Worm (Caenorhabditis elegans) whole organism, L1 larva: ENCODE data around the gene sms-1.

Experiments
- C04F5.9 ChIP-seq: sonication (generic microtip); optimal IDR thresholded peaks from 2 replicates; lab custom pipeline; 2016; ENCODE audit warnings: missing genetic modification characterization, missing compliant biosample characterization
- F16B12.6 ChIP-seq: fragments of 150-350 bp; optimal IDR thresholded peaks from 2 replicates; lab custom pipeline; 2014; ENCODE audit warnings: missing biosample characterization, missing genetic modification characterization
- Y116A8C.19 ChIP-seq: sonication (generic microtip); optimal IDR thresholded peaks from 2 replicates; lab custom pipeline; 2016; ENCODE audit warnings: missing compliant biosample characterization, missing genetic modification characterization, borderline replicate concordance
- aha-1 ChIP-seq: fragments of 150-350 bp; optimal IDR thresholded peaks from 2 replicates; lab custom pipeline; 2014; ENCODE audit warnings: missing biosample characterization, missing genetic modification characterization
- alr-1 ChIP-seq: fragments of 200-800 bp; sonication (Bioruptor generic); optimal IDR thresholded peaks from 2 replicates; lab custom pipeline; 2018; ENCODE audit warnings: borderline replicate concordance, mild to moderate bottlenecking, missing genetic modification characterization, missing compliant biosample characterization
- aly-2 ChIP-seq: fragments of 150-350 bp; optimal IDR thresholded peaks from 2 replicates; lab custom pipeline; 2014; ENCODE audit warnings: missing biosample characterization, missing genetic modification characterization
- ama-1 ChIP-seq: fragments of 150-350 bp; optimal IDR thresholded peaks from 2 replicates; lab custom pipeline; 2014
- ceh-8 ChIP-seq: fragments of 200-800 bp; sonication (Bioruptor generic); optimal IDR thresholded peaks from 2 replicates; lab custom pipeline; 2018; ENCODE audit warnings: mild to moderate bottlenecking, missing genetic modification characterization, moderate library complexity, missing compliant biosample characterization
- ceh-82 ChIP-seq, 3 experiments: fragments of 150-350 bp in 1 of 3; sonication (generic microtip) in 2 of 3; optimal IDR thresholded peaks; 2 replicates each; lab custom pipeline; 2014 to 2017; ENCODE audit warnings: missing biosample characterization in 3 of 3, missing genetic modification characterization in 3 of 3
- ceh-88 ChIP-seq: fragments of 200-800 bp; sonication (Bioruptor generic); IDR thresholded peaks from 2 replicates; pipeline ENCODE4 v1.3.6; 2022; ENCODE audit warnings: missing genetic modification characterization, missing compliant biosample characterization
- ceh-90 ChIP-seq: sonication (generic microtip); optimal IDR thresholded peaks from 2 replicates; lab custom pipeline; 2016; ENCODE audit warnings: missing genetic modification characterization, missing compliant biosample characterization
- efl-1 ChIP-seq, 4 experiments: fragments of 150-350 bp; optimal IDR thresholded peaks in 3 of 4; peaks in 1 of 4; 1 replicate in 1 of 4; 2 replicates in 3 of 4; lab custom pipeline; 2014; ENCODE audit warnings: missing biosample characterization in 2 of 4, missing genetic modification characterization in 2 of 4, missing genetic modification reagents in 2 of 4
- egl-27 ChIP-seq, 2 experiments: fragments of 150-350 bp in 1 of 2; sonication (generic microtip); optimal IDR thresholded peaks; 3 replicates each; lab custom pipeline; 2017 to 2018; ENCODE audit warnings: missing biosample characterization in 2 of 2, missing genetic modification characterization in 2 of 2, missing genetic modification reagents in 2 of 2
- elt-2 ChIP-seq: sonication (generic microtip); optimal IDR thresholded peaks from 2 replicates; lab custom pipeline; 2016; ENCODE audit warnings: missing genetic modification characterization, mild to moderate bottlenecking, inconsistent platforms, missing compliant biosample characterization, missing genetic modification reagents
- elt-3 ChIP-seq, 6 experiments: fragments of 150-350 bp in 1 of 6; sonication (generic microtip); optimal IDR thresholded peaks; 2 replicates each; lab custom pipeline; 2017 to 2018; ENCODE audit warnings: missing biosample characterization in 6 of 6, missing genetic modification characterization in 6 of 6, inconsistent platforms in 1 of 6
- ets-5 ChIP-seq: fragments of 200-800 bp; sonication (Bioruptor generic); IDR thresholded peaks from 2 replicates; pipeline ENCODE4 v1.3.6; 2022; ENCODE audit warnings: missing genetic modification characterization, missing compliant biosample characterization
- fkh-10 ChIP-seq: sonication (generic microtip); optimal IDR thresholded peaks from 2 replicates; lab custom pipeline; 2017; ENCODE audit warnings: missing biosample characterization, missing genetic modification reagents, missing genetic modification characterization
- fkh-8 ChIP-seq: sonication (generic microtip); optimal IDR thresholded peaks from 2 replicates; lab custom pipeline; 2016; ENCODE audit warnings: mild to moderate bottlenecking, missing genetic modification characterization, missing compliant biosample characterization
- fos-1 ChIP-seq: fragments of 150-350 bp; optimal IDR thresholded peaks from 2 replicates; lab custom pipeline; 2014; ENCODE audit warnings: missing biosample characterization, missing genetic modification characterization
- lin-13 ChIP-seq: fragments of 150-350 bp; optimal IDR thresholded peaks from 2 replicates; lab custom pipeline; 2014; ENCODE audit warnings: missing biosample characterization, missing genetic modification reagents, missing genetic modification characterization
- lin-14 ChIP-seq: fragments of 200-800 bp; sonication (Bioruptor generic); optimal IDR thresholded peaks from 2 replicates; lab custom pipeline; 2018; ENCODE audit warnings: mild to moderate bottlenecking, missing genetic modification characterization, moderate library complexity, missing compliant biosample characterization
- lin-39 ChIP-seq: fragments of 150-350 bp; optimal IDR thresholded peaks from 2 replicates; lab custom pipeline; 2014; ENCODE audit warnings: missing biosample characterization, missing genetic modification reagents, missing genetic modification characterization
- lir-3 ChIP-seq: sonication (generic microtip); optimal IDR thresholded peaks from 2 replicates; lab custom pipeline; 2016; ENCODE audit warnings: mild to moderate bottlenecking, missing genetic modification characterization, moderate library complexity, missing compliant biosample characterization; ENCODE audit not compliant: poor library complexity
- mef-2 ChIP-seq: fragments of 150-350 bp; optimal IDR thresholded peaks from 2 replicates; lab custom pipeline; 2014; ENCODE audit warnings: missing biosample characterization, missing genetic modification characterization
- nhr-12 ChIP-seq: sonication (generic microtip); optimal IDR thresholded peaks from 2 replicates; lab custom pipeline; 2017; ENCODE audit warnings: missing biosample characterization, missing genetic modification characterization
- nhr-20 ChIP-seq: sonication (generic microtip); optimal IDR thresholded peaks from 2 replicates; lab custom pipeline; 2016; ENCODE audit warnings: mild to moderate bottlenecking, missing genetic modification characterization, missing compliant biosample characterization
- nhr-237 ChIP-seq: fragments of 150-350 bp; optimal IDR thresholded peaks from 2 replicates; lab custom pipeline; 2014; ENCODE audit warnings: missing biosample characterization, missing genetic modification characterization
- nhr-47 ChIP-seq: sonication (generic microtip); optimal IDR thresholded peaks from 2 replicates; lab custom pipeline; 2016; ENCODE audit warnings: mild to moderate bottlenecking, missing genetic modification characterization, moderate library complexity, missing compliant biosample characterization
- nhr-71 ChIP-seq: sonication (generic microtip); optimal IDR thresholded peaks from 2 replicates; lab custom pipeline; 2016; ENCODE audit warnings: mild to moderate bottlenecking, missing genetic modification characterization, moderate library complexity, missing compliant biosample characterization
- nhr-85 ChIP-seq: sonication (generic microtip); peaks from one replicate; lab custom pipeline; 2016; ENCODE audit warnings: missing genetic modification characterization, inconsistent platforms, missing compliant biosample characterization
- nhr-90 ChIP-seq: sonication (generic microtip); optimal IDR thresholded peaks from 2 replicates; lab custom pipeline; 2016; ENCODE audit warnings: mild to moderate bottlenecking, missing genetic modification characterization, missing compliant biosample characterization; ENCODE audit not compliant: poor library complexity
- pag-3 ChIP-seq: sonication (generic microtip); optimal IDR thresholded peaks from 2 replicates; lab custom pipeline; 2017; ENCODE audit warnings: missing genetic modification characterization, mild to moderate bottlenecking, missing compliant biosample characterization, antibody characterized with exemption, borderline replicate concordance; ENCODE audit not compliant: insufficient read depth
- pqm-1 ChIP-seq: sonication (generic microtip); optimal IDR thresholded peaks from 3 replicates; lab custom pipeline; 2017; ENCODE audit warnings: missing biosample characterization, missing genetic modification characterization
- rnt-1 ChIP-seq: sonication (generic microtip); optimal IDR thresholded peaks from 2 replicates; lab custom pipeline; 2016; ENCODE audit warnings: mild to moderate bottlenecking, missing genetic modification characterization, moderate library complexity, missing compliant biosample characterization
- snpc-4 ChIP-seq: fragments of 150-350 bp; optimal IDR thresholded peaks from 2 replicates; lab custom pipeline; 2014; ENCODE audit warnings: missing biosample characterization, missing genetic modification characterization
- sox-4 ChIP-seq: sonication (generic microtip); optimal IDR thresholded peaks from 2 replicates; lab custom pipeline; 2016; ENCODE audit warnings: missing genetic modification characterization, missing compliant biosample characterization
- sptf-1 ChIP-seq: fragments of 150-350 bp; optimal IDR thresholded peaks from 2 replicates; lab custom pipeline; 2014; ENCODE audit warnings: missing biosample characterization, missing genetic modification characterization
- sup-37 ChIP-seq: fragments of 200-800 bp; sonication (Bioruptor generic); optimal IDR thresholded peaks from 2 replicates; lab custom pipeline; 2018; ENCODE audit warnings: mild to moderate bottlenecking, missing genetic modification characterization, missing compliant biosample characterization
- swsn-7 ChIP-seq: sonication (generic microtip); optimal IDR thresholded peaks from 2 replicates; lab custom pipeline; 2016; ENCODE audit warnings: missing genetic modification characterization, missing compliant biosample characterization
- tbx-2 ChIP-seq: sonication (generic microtip); optimal IDR thresholded peaks from 2 replicates; lab custom pipeline; 2016; ENCODE audit warnings: missing genetic modification characterization, missing compliant biosample characterization
- tlp-1 ChIP-seq: fragments of 150-350 bp; optimal IDR thresholded peaks from 2 replicates; lab custom pipeline; 2014; ENCODE audit warnings: missing biosample characterization, missing genetic modification characterization
- unc-130 ChIP-seq: fragments of 150-350 bp; optimal IDR thresholded peaks from 2 replicates; lab custom pipeline; 2017; ENCODE audit warnings: missing biosample characterization, missing genetic modification characterization, inconsistent platforms
- unc-30 ChIP-seq: sonication (generic microtip); optimal IDR thresholded peaks from 2 replicates; lab custom pipeline; 2017; ENCODE audit warnings: missing biosample characterization, missing genetic modification characterization
- unc-62 ChIP-seq: fragments of 150-350 bp; optimal IDR thresholded peaks from 2 replicates; lab custom pipeline; 2014; ENCODE audit warnings: missing biosample characterization, missing genetic modification reagents, missing genetic modification characterization
- zag-1 ChIP-seq: fragments of 150-350 bp; optimal IDR thresholded peaks from 2 replicates; lab custom pipeline; 2014; ENCODE audit warnings: missing biosample characterization, missing genetic modification characterization
- zip-4 ChIP-seq: fragments of 200-800 bp; sonication (Bioruptor generic); optimal IDR thresholded peaks from 2 replicates; lab custom pipeline; 2018; ENCODE audit warnings: mild to moderate bottlenecking, missing genetic modification characterization, moderate library complexity, missing compliant biosample characterization

sms-1 gene

DNA sequence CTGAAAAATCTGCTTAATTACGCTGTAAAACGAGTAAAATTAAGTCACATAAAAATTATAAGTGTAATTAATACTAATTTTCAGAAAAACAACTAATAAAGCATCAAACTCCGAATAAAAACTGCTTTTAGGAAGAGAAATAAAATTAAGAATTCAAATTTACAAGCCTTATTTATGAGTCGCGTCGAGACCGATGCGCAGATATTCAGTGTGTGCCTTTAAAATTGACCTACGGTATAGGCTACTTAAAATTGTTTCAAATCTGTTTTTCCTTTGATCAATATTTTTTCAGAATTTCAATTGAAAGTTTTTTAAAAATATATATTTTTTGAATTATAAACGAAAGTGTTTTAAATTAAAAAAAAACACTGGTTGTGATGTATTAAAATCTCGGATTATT lies at the start of gene sms-1:
sms-1 (minus strand) TSS at position 6 of the 400 bp plus-strand sequence.
- TF ChIP-seq tbx-2 (tag; lab: Kevin White, UChicago) (no peak), fos-1 (tag; lab: Kevin White, UChicago) (no peak), zag-1 (tag; lab: Kevin White, UChicago) (no peak), fkh-10 (GFP tag; lab: Kevin White, UChicago) (no peak)

DNA sequence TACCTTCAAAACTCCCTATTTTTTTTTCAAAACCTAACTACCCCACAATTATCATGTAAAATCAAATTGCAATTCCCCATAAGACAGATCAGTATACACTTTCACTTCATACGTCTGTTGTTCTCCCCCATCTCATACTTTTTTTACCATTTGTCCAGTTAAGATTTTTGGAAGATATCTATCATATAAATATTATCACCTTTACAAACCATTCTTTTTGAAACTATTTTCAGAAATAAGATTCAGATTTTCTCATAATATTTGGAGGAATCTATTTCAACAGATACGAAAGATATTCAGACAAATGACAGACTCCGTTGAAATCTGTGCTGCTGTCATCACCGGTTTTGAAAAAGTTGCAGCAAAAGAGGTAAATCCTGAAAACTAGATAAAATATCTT lies 29.8 kb upstream of the sms-1 start, which contains the start of gene M04B2.2:
M04B2.2 (plus strand) TSS at position 301 of the 400 bp plus-strand sequence.
- TF ChIP-seq nhr-47 (tag; lab: Kevin White, UChicago) (peak; percentile 20), aha-1 (no peak), aly-2 (tag; lab: Kevin White, UChicago) (peak; percentile 29), snpc-4 (tag; lab: Kevin White, UChicago) (no peak), sup-37 (GFP tag; lab: Kevin White, UChicago) (no peak), ceh-82 (tag; optimal IDR thresholded peaks at IDR 0.05; lab: Kevin White, UChicago) (no peak), nhr-71 (tag; lab: Kevin White, UChicago) (peak; percentile 7), unc-130 (tag; lab: Kevin White, UChicago) (no peak), nhr-12 (tag; lab: Kevin White, UChicago) (no peak), efl-1 (optimal IDR thresholded peaks at IDR 0.05; lab: Kevin White, UChicago) (no peak), efl-1 (GFP tag; optimal IDR thresholded peaks at IDR 0.05 in 1 of 2; lab: Kevin White, UChicago) (no peak), tlp-1 (tag; lab: Kevin White, UChicago) (no peak), lin-13 (no peak), sox-4 (tag; lab: Kevin White, UChicago) (no peak), egl-27 (tag; optimal IDR thresholded peaks at IDR 0.05; lab: Kevin White, UChicago) (no peak), elt-3 (tag; optimal IDR thresholded peaks at IDR 0.05; lab: Kevin White, UChicago) (no peak), ceh-88 (GFP tag; lab: Robert Waterston, UW) (no peak), sptf-1 (tag; lab: Kevin White, UChicago) (no peak), fkh-8 (tag; lab: Kevin White, UChicago) (no peak), nhr-85 (tag; lab: Kevin White, UChicago) (peak; percentile 12), zag-1 (tag; lab: Kevin White, UChicago) (no peak), lin-39 (tag; lab: Kevin White, UChicago) (peak; percentile 3), fos-1 (tag; lab: Kevin White, UChicago) (no peak), pqm-1 (tag; lab: Kevin White, UChicago) (no peak), elt-2 (no peak), pag-3 (tag; lab: Kevin White, UChicago) (no peak), C04F5.9 (no peak), ets-5 (no peak), zip-4 (GFP tag; lab: Kevin White, UChicago) (no peak), Y116A8C.19 (no peak), swsn-7 (tag; lab: Kevin White, UChicago) (no peak), alr-1 (tag; lab: Kevin White, UChicago) (no peak), ceh-8 (no peak), ceh-90 (no peak), lir-3 (peak; percentile 7), unc-30 (no peak), nhr-237 (tag; lab: Kevin White, UChicago) (no peak), mef-2 (tag; lab: Kevin White, UChicago) (no peak), fkh-10 (GFP tag; lab: Kevin White, UChicago) (no peak), nhr-20 (no peak), nhr-90 (tag; lab: Kevin White, UChicago) (no peak), lin-14 (GFP tag; lab: Kevin White, UChicago) (no peak), rnt-1 (no peak), F16B12.6 (tag; lab: Kevin White, UChicago) (no peak), ama-1 (lab: Kevin White, UChicago) (peak; percentile 47), unc-62 (GFP tag; lab: Kevin White, UChicago) (no peak)
- TF ChIP-seq, all 84 proteins: peak for 7
